Fruit fly (Drosophila melanogaster) whole organism, pupa: ENCODE measurements around the gene Tsf2.

Source experiments
- CG10348 ChIP-seq: fragments of 200-800 bp; sonication (Bioruptor generic); IDR thresholded peaks from 2 replicates; pipeline ENCODE4 v1.3.6; 2022; ENCODE audit warnings: missing biosample characterization, missing genetic modification characterization
- CG12605 ChIP-seq: fragments of 200-800 bp; sonication (Bioruptor generic); IDR thresholded peaks from 2 replicates; pipeline ENCODE4 v1.3.6; 2022; ENCODE audit warnings: missing biosample characterization, missing genetic modification characterization
- CG13204 ChIP-seq: fragments of 200-800 bp; sonication (Bioruptor generic); optimal IDR thresholded peaks from 2 replicates; lab custom pipeline; 2018; ENCODE audit warnings: missing biosample characterization, mild to moderate bottlenecking, missing genetic modification characterization, moderate library complexity
- CG14655 ChIP-seq: fragments of 200-800 bp; sonication (Bioruptor generic); optimal IDR thresholded peaks from 3 replicates; lab custom pipeline; 2017; ENCODE audit warnings: mild to moderate bottlenecking, missing biosample characterization, missing genetic modification reagents, missing genetic modification characterization
- CG15710 ChIP-seq: fragments of 200-800 bp; sonication (Bioruptor generic); optimal IDR thresholded peaks from 2 replicates; lab custom pipeline; 2018; ENCODE audit warnings: missing biosample characterization, mild to moderate bottlenecking, missing genetic modification characterization, moderate library complexity
- CG17806 ChIP-seq: fragments of 200-800 bp; sonication (Bioruptor generic); optimal IDR thresholded peaks from 2 replicates; lab custom pipeline; 2018; ENCODE audit warnings: missing biosample characterization, mild to moderate bottlenecking, missing genetic modification characterization, moderate library complexity
- CG32121 ChIP-seq: fragments of 200-800 bp; sonication (Bioruptor generic); IDR thresholded peaks from 2 replicates; pipeline ENCODE4 v1.3.6; 2022; ENCODE audit warnings: missing biosample characterization, missing genetic modification characterization
- CG34367 ChIP-seq: fragments of 200-800 bp; sonication (Bioruptor generic); optimal IDR thresholded peaks from 2 replicates; lab custom pipeline; 2018; ENCODE audit warnings: missing biosample characterization, mild to moderate bottlenecking, missing genetic modification characterization
- CG4496 ChIP-seq: fragments of 200-800 bp; sonication (Bioruptor generic); IDR thresholded peaks from 3 replicates; pipeline ENCODE4 v1.3.6; 2022; ENCODE audit warnings: missing biosample characterization, missing genetic modification characterization
- CG8159 ChIP-seq: fragments of 200-800 bp; sonication (Bioruptor generic); optimal IDR thresholded peaks from 3 replicates; lab custom pipeline; 2018; ENCODE audit warnings: missing biosample characterization, mild to moderate bottlenecking, missing genetic modification characterization, moderate library complexity
- CG8301 ChIP-seq: fragments of 200-800 bp; sonication (Bioruptor generic); optimal IDR thresholded peaks from 2 replicates; lab custom pipeline; 2018; ENCODE audit warnings: missing biosample characterization, mild to moderate bottlenecking, missing genetic modification characterization
- CG9948 ChIP-seq: fragments of 200-800 bp; sonication (Bioruptor generic); optimal IDR thresholded peaks from 2 replicates; lab custom pipeline; 2018; ENCODE audit warnings: missing biosample characterization, mild to moderate bottlenecking, missing genetic modification characterization, moderate library complexity
- D1 ChIP-seq: fragments of 200-800 bp; sonication (Bioruptor generic); optimal IDR thresholded peaks from 2 replicates; lab custom pipeline; 2018; ENCODE audit warnings: missing biosample characterization, mild to moderate bottlenecking, missing genetic modification characterization, moderate library complexity
- EcR ChIP-seq: fragments of 200-800 bp; sonication (Bioruptor generic); optimal IDR thresholded peaks from 3 replicates; lab custom pipeline; 2019; ENCODE audit warnings: missing biosample characterization, missing genetic modification characterization, mild to moderate bottlenecking, moderate library complexity, missing genetic modification reagents
- Ets98B ChIP-seq: fragments of 200-800 bp; sonication (Bioruptor generic); IDR thresholded peaks from 2 replicates; pipeline ENCODE4 v1.3.6; 2022; ENCODE audit warnings: missing biosample characterization, missing genetic modification characterization
- Pif1A ChIP-seq: fragments of 200-800 bp; sonication (Bioruptor generic); optimal IDR thresholded peaks from 3 replicates; lab custom pipeline; 2016; ENCODE audit warnings: missing biosample characterization, missing genetic modification characterization
- Pif1B ChIP-seq: fragments of 200-800 bp; sonication (Bioruptor generic); optimal IDR thresholded peaks from 3 replicates; lab custom pipeline; 2016; ENCODE audit warnings: missing biosample characterization, missing genetic modification characterization
- Snoo ChIP-seq: fragments of 200-800 bp; sonication (Bioruptor generic); optimal IDR thresholded peaks from 3 replicates; lab custom pipeline; 2017; ENCODE audit warnings: missing biosample characterization, mild to moderate bottlenecking, missing genetic modification characterization, inconsistent platforms
- fd96Ca ChIP-seq: fragments of 200-800 bp; sonication (Bioruptor generic); IDR thresholded peaks from 3 replicates; pipeline ENCODE4 v1.3.6; 2022; ENCODE audit warnings: missing biosample characterization, missing genetic modification characterization
- gl ChIP-seq: fragments of 200-800 bp; sonication (Bioruptor generic); optimal IDR thresholded peaks from 2 replicates; lab custom pipeline; 2018; ENCODE audit warnings: missing biosample characterization, mild to moderate bottlenecking, missing genetic modification characterization
- rn ChIP-seq: fragments of 200-800 bp; sonication (Bioruptor generic); IDR thresholded peaks from 2 replicates; pipeline ENCODE4 v1.3.6; 2022; ENCODE audit warnings: missing biosample characterization, missing genetic modification characterization

The Tsf2 gene

dm6 chr3L:12526433-12527113, 7.0 kb downstream of the Tsf2 start, which contains the start of gene eIF2beta:
Gene eIF2beta, minus strand, starts transcription at chr3L:12526731.
- TF ChIP-seq CG8159 (tag; lab: Kevin White, UChicago) = peak; percentile 15
- no peak for TF ChIP-seq EcR (GFP tag; lab: Kevin White, UChicago)
- TF ChIP-seq gl (tag; lab: Kevin White, UChicago) = peak; percentile 0
- peak; percentile 12 for TF ChIP-seq CG15710 (tag; lab: Kevin White, UChicago)
- peak; percentile 35 for TF ChIP-seq Snoo
- TF ChIP-seq CG4496 (GFP tag; lab: Robert Waterston, UW) = 0 out of 3 replicates have a peak, but pooled peaks have one; percentile 9
- no peak for TF ChIP-seq rn (GFP tag; lab: Robert Waterston, UW)
- no peak for TF ChIP-seq fd96Ca (GFP tag; lab: Robert Waterston, UW)
- no peak for TF ChIP-seq CG12605
- peak; percentile 42 for TF ChIP-seq CG14655 (GFP tag; lab: Kevin White, UChicago)
- TF ChIP-seq CG34367 (tag; lab: Kevin White, UChicago) = peak; percentile 20
- peak; percentile 0 for TF ChIP-seq Pif1B (GFP tag; lab: Kevin White, UChicago)

- TF ChIP-seq CG13204 (GFP tag; lab: Kevin White, UChicago) (no peak), EcR (GFP tag; lab: Kevin White, UChicago) (peak; percentile 17), rn (GFP tag; lab: Robert Waterston, UW) (peak; percentile 95), CG10348 (peak; percentile 90), CG8159 (tag; lab: Kevin White, UChicago) (peak; percentile 92), D1 (tag; lab: Kevin White, UChicago) (no peak), Ets98B (GFP tag; lab: Robert Waterston, UW) (peak; percentile 98), Snoo (peak; percentile 93), CG4496 (GFP tag; lab: Robert Waterston, UW) (peak; percentile 99), CG9948 (tag; lab: Kevin White, UChicago) (peak; percentile 93), Pif1A (GFP tag; lab: Kevin White, UChicago) (peak; percentile 96), CG14655 (GFP tag; lab: Kevin White, UChicago) (peak; percentile 97), CG8301 (peak; percentile 95), Pif1B (GFP tag; lab: Kevin White, UChicago) (peak; percentile 97), CG15710 (tag; lab: Kevin White, UChicago) (peak; percentile 95), CG32121 (GFP tag; lab: Robert Waterston, UW) (peak; percentile 98), fd96Ca (GFP tag; lab: Robert Waterston, UW) (peak; percentile 96), gl (tag; lab: Kevin White, UChicago) (peak; percentile 83), CG34367 (tag; lab: Kevin White, UChicago) (peak; percentile 91), CG12605 (peak; percentile 96), CG17806 (tag; lab: Kevin White, UChicago) (peak; percentile 94)
These were observed 9.6 kb downstream of the Tsf2 start, which contains the start of the genes ver and Gcn5 for dm6 chr3L:12523941-12524340. Gene ver, plus strand, starts transcription at chr3L:12523987. Gene Gcn5, minus strand, starts transcription at chr3L:12524014.

- no peak for TF ChIP-seq CG14655 (GFP tag; lab: Kevin White, UChicago)
- TF ChIP-seq Pif1B (GFP tag; lab: Kevin White, UChicago) = no peak
- no peak for TF ChIP-seq Snoo
- TF ChIP-seq Pif1A (GFP tag; lab: Kevin White, UChicago) = no peak
These were observed 14.2 kb downstream of the Tsf2 start for dm6 chr3L:12519315-12519714.

- TF ChIP-seq CG15710 (tag; lab: Kevin White, UChicago) (no peak), EcR (GFP tag; lab: Kevin White, UChicago) (peak; percentile 91)
- TF ChIP-seq, all 21 proteins: peak for 1
These were observed 15.9 kb downstream of the Tsf2 start for dm6 chr3L:12517443-12518209.

- TF ChIP-seq CG17806 (tag; lab: Kevin White, UChicago) (peak; percentile 49), CG13204 (GFP tag; lab: Kevin White, UChicago) (peak; percentile 80), Pif1A (GFP tag; lab: Kevin White, UChicago) (peak; percentile 80), CG34367 (tag; lab: Kevin White, UChicago) (peak; percentile 68), gl (tag; lab: Kevin White, UChicago) (peak; percentile 95), Pif1B (GFP tag; lab: Kevin White, UChicago) (peak; percentile 61), CG8301 (peak; percentile 82), CG4496 (GFP tag; lab: Robert Waterston, UW) (peak; percentile 89), Snoo (peak; percentile 7), CG14655 (GFP tag; lab: Kevin White, UChicago) (peak; percentile 85), Ets98B (GFP tag; lab: Robert Waterston, UW) (peak; percentile 84), EcR (GFP tag; lab: Kevin White, UChicago) (peak; percentile 93), CG9948 (tag; lab: Kevin White, UChicago) (peak; percentile 35), D1 (tag; lab: Kevin White, UChicago) (peak; percentile 52), rn (GFP tag; lab: Robert Waterston, UW) (0 out of 2 replicates have a peak, but pooled peaks have one; percentile 26), CG32121 (GFP tag; lab: Robert Waterston, UW) (peak; percentile 70), CG15710 (tag; lab: Kevin White, UChicago) (peak; percentile 64), CG12605 (peak; percentile 95), CG8159 (tag; lab: Kevin White, UChicago) (peak; percentile 56), CG10348 (no peak), fd96Ca (GFP tag; lab: Robert Waterston, UW) (peak; percentile 68; the same call in 2 of the 3 replicates)
- TF ChIP-seq, all 21 proteins: peak for 20
These were observed 17.7 kb downstream of the Tsf2 start for dm6 chr3L:12515691-12516455.
